Fruit fly (Drosophila melanogaster) whole organism, embryonic: ENCODE measurements around the gene Wbp2.

Experiments
- ATbp ChIP-seq: fragments of 200-800 bp; sonication (Bioruptor generic); optimal IDR thresholded peaks from 2 replicates; lab custom pipeline; 2017; ENCODE audit warnings: missing biosample characterization, mild to moderate bottlenecking, missing genetic modification characterization, missing genetic modification reagents
- Asciz ChIP-seq: fragments of 200-800 bp; sonication (Bioruptor generic); optimal IDR thresholded peaks from 2 replicates; lab custom pipeline; 2017; ENCODE audit warnings: missing biosample characterization, mild to moderate bottlenecking, missing genetic modification characterization, missing genetic modification reagents
- CG10565 ChIP-seq: fragments of 200-800 bp; sonication (Bioruptor generic); optimal IDR thresholded peaks from 3 replicates; lab custom pipeline; 2016; ENCODE audit warnings: missing biosample characterization, mild to moderate bottlenecking, missing genetic modification characterization
- CG12236 ChIP-seq: fragments of 200-800 bp; sonication (Bioruptor generic); optimal IDR thresholded peaks from 2 replicates; lab custom pipeline; 2016; ENCODE audit warnings: missing biosample characterization, missing genetic modification characterization
- CG12299 ChIP-seq: fragments of 200-800 bp; sonication (Bioruptor generic); optimal IDR thresholded peaks from 2 replicates; lab custom pipeline; 2018; ENCODE audit warnings: missing biosample characterization, mild to moderate bottlenecking, missing genetic modification characterization
- CG12769 ChIP-seq: fragments of 200-800 bp; sonication (Bioruptor generic); optimal IDR thresholded peaks from 2 replicates; lab custom pipeline; 2019; ENCODE audit warnings: missing biosample characterization, mild to moderate bottlenecking, missing genetic modification characterization, moderate library complexity
- CG13287 ChIP-seq: fragments of 200-800 bp; sonication (Bioruptor generic); IDR thresholded peaks from 2 replicates; pipeline ENCODE4 v1.3.6; 2022; ENCODE audit warnings: missing biosample characterization, missing genetic modification characterization; ENCODE audit not compliant: partially characterized antibody
- CG15269 ChIP-seq: fragments of 200-800 bp; sonication (Bioruptor generic); optimal IDR thresholded peaks from 2 replicates; lab custom pipeline; 2018; ENCODE audit warnings: missing biosample characterization, mild to moderate bottlenecking, missing genetic modification characterization, moderate library complexity
- CG2129 ChIP-seq: fragments of 200-800 bp; sonication (Bioruptor generic); IDR thresholded peaks from 2 replicates; pipeline ENCODE4 v1.3.6; 2022; ENCODE audit warnings: missing biosample characterization, missing genetic modification characterization; ENCODE audit not compliant: partially characterized antibody
- CG33557 ChIP-seq: fragments of 200-800 bp; sonication (Bioruptor generic); optimal IDR thresholded peaks from 2 replicates; lab custom pipeline; 2019; ENCODE audit warnings: missing biosample characterization, mild to moderate bottlenecking, missing genetic modification characterization, moderate library complexity
- CG6254 ChIP-seq: fragments of 200-800 bp; sonication (Bioruptor generic); optimal IDR thresholded peaks from 3 replicates; lab custom pipeline; 2017; ENCODE audit warnings: mild to moderate bottlenecking, missing biosample characterization, missing genetic modification reagents, missing genetic modification characterization
- CG6654 ChIP-seq: fragments of 200-800 bp; sonication (Bioruptor generic); optimal IDR thresholded peaks from 2 replicates; lab custom pipeline; 2017; ENCODE audit warnings: missing biosample characterization, mild to moderate bottlenecking, missing genetic modification characterization
- CG6813 ChIP-seq: fragments of 200-800 bp; sonication (Bioruptor generic); optimal IDR thresholded peaks from 2 replicates; lab custom pipeline; 2017; ENCODE audit warnings: missing biosample characterization, missing genetic modification characterization, mild to moderate bottlenecking, moderate library complexity, missing genetic modification reagents
- CG7372 ChIP-seq: fragments of 200-800 bp; sonication (Bioruptor generic); IDR thresholded peaks from 2 replicates; pipeline ENCODE4 v1.3.6; 2022; ENCODE audit warnings: missing biosample characterization, missing genetic modification characterization
- CG7987 ChIP-seq: fragments of 200-800 bp; sonication (Bioruptor generic); optimal IDR thresholded peaks from 2 replicates; lab custom pipeline; 2018; ENCODE audit warnings: missing biosample characterization, mild to moderate bottlenecking, missing genetic modification characterization, moderate library complexity
- CG8290 ChIP-seq, 3 experiments: fragments of 200-800 bp; sonication (Bioruptor generic); optimal IDR thresholded peaks; 2 replicates each; lab custom pipeline; 2016 to 2019; ENCODE audit warnings: missing biosample characterization in 3 of 3, missing genetic modification characterization in 3 of 3, mild to moderate bottlenecking in 2 of 3, moderate library complexity in 1 of 3
- CG9437 ChIP-seq: fragments of 200-800 bp; sonication (Bioruptor generic); optimal IDR thresholded peaks from 2 replicates; lab custom pipeline; 2018; ENCODE audit warnings: missing biosample characterization, mild to moderate bottlenecking, missing genetic modification characterization
- CG9932 ChIP-seq: fragments of 200-800 bp; sonication (Bioruptor generic); IDR thresholded peaks from 2 replicates; pipeline ENCODE4 v1.3.6; 2022; ENCODE audit warnings: missing biosample characterization, missing genetic modification characterization
- CrebB ChIP-seq: fragments of 200-800 bp; sonication (Bioruptor generic); optimal IDR thresholded peaks from 3 replicates; lab custom pipeline; 2018; ENCODE audit warnings: missing biosample characterization, mild to moderate bottlenecking, missing genetic modification characterization
- Deaf1 ChIP-seq: fragments of 200-800 bp; optimal IDR thresholded peaks from 3 replicates; lab custom pipeline; 2019; ENCODE audit warnings: missing biosample characterization, mild to moderate bottlenecking, missing genetic modification characterization, moderate library complexity
- Ets65A ChIP-seq: fragments of 200-800 bp; sonication (Bioruptor generic); peaks from one replicate; lab custom pipeline; 2016; ENCODE audit warnings: missing biosample characterization, missing genetic modification characterization
- Med ChIP-seq: fragments of 200-800 bp; sonication (Bioruptor generic); peaks from one replicate; lab custom pipeline; 2016; ENCODE audit warnings: missing biosample characterization, missing genetic modification characterization, mild to moderate bottlenecking, inconsistent platforms, moderate library complexity
- NC2α ChIP-seq: fragments of 200-800 bp; sonication (Bioruptor generic); optimal IDR thresholded peaks from 2 replicates; lab custom pipeline; 2016; ENCODE audit warnings: missing biosample characterization, missing genetic modification characterization
- Nf-YB ChIP-seq: fragments of 200-800 bp; sonication (Bioruptor generic); optimal IDR thresholded peaks from 3 replicates; lab custom pipeline; 2019; ENCODE audit warnings: missing biosample characterization, mild to moderate bottlenecking, missing genetic modification characterization, moderate library complexity
- Poxn ChIP-seq: fragments of 200-800 bp; sonication (Bioruptor generic); IDR thresholded peaks from 2 replicates; pipeline ENCODE4 v1.3.6; 2022; ENCODE audit warnings: missing biosample characterization, missing genetic modification characterization
- Trl ChIP-seq, 3 experiments: fragments of >200 bp in 2 of 3; fragments of 200-800 bp in 1 of 3; sonication (Bioruptor generic) in 1 of 3; optimal IDR thresholded peaks; 2 replicates in 1 of 3; 3 replicates in 2 of 3; lab custom pipeline; 2016 to 2017; ENCODE audit warnings: missing biosample characterization in 1 of 3, missing genetic modification characterization in 1 of 3
- ara ChIP-seq: fragments of 200-800 bp; sonication (Bioruptor generic); IDR thresholded peaks from 2 replicates; pipeline ENCODE4 v1.3.6; 2022; ENCODE audit warnings: missing biosample characterization, missing genetic modification characterization
- bsh ChIP-seq, 2 experiments: fragments of 200-800 bp; sonication (Bioruptor generic); optimal IDR thresholded peaks; 2 replicates each; lab custom pipeline; 2017 to 2018; ENCODE audit warnings: mild to moderate bottlenecking in 2 of 2, missing biosample characterization in 2 of 2, missing genetic modification characterization in 2 of 2, moderate library complexity in 1 of 2
- chinmo ChIP-seq: fragments of 200-800 bp; sonication (Bioruptor generic); IDR thresholded peaks from 4 replicates; pipeline ENCODE4 v1.3.6; 2022; ENCODE audit warnings: missing biosample characterization, missing genetic modification characterization; ENCODE audit not compliant: partially characterized antibody
- crol ChIP-seq: fragments of 200-800 bp; sonication (Bioruptor generic); IDR thresholded peaks from 2 replicates; pipeline ENCODE4 v1.3.6; 2022; ENCODE audit warnings: missing biosample characterization, missing genetic modification characterization
- disco-r ChIP-seq: fragments of 200-800 bp; sonication (Bioruptor generic); optimal IDR thresholded peaks from 2 replicates; lab custom pipeline; 2016; ENCODE audit warnings: missing biosample characterization, missing genetic modification characterization
- inv ChIP-seq: fragments of 200-800 bp; sonication (Bioruptor generic); IDR thresholded peaks from 2 replicates; pipeline ENCODE4 v1.3.6; 2022; ENCODE audit warnings: missing biosample characterization, missing genetic modification characterization; ENCODE audit not compliant: partially characterized antibody
- kni ChIP-seq: fragments of 200-800 bp; sonication (Bioruptor generic); optimal IDR thresholded peaks from 3 replicates; lab custom pipeline; 2017; ENCODE audit warnings: mild to moderate bottlenecking, missing biosample characterization, missing genetic modification reagents, missing genetic modification characterization
- lab ChIP-seq: fragments of 200-800 bp; sonication (Bioruptor generic); optimal IDR thresholded peaks from 3 replicates; lab custom pipeline; 2017; ENCODE audit warnings: missing biosample characterization, missing genetic modification characterization, mild to moderate bottlenecking, moderate library complexity, missing genetic modification reagents
- pros ChIP-seq: fragments of 200-800 bp; sonication (Bioruptor generic); optimal IDR thresholded peaks from 3 replicates; lab custom pipeline; 2019; ENCODE audit warnings: missing biosample characterization, mild to moderate bottlenecking, missing genetic modification characterization, moderate library complexity
- rib ChIP-seq: fragments of 200-800 bp; sonication (Bioruptor generic); IDR thresholded peaks from 2 replicates; pipeline ENCODE4 v1.3.6; 2022; ENCODE audit warnings: missing biosample characterization, missing genetic modification characterization
- run ChIP-seq: fragments of 200-800 bp; sonication (Bioruptor generic); optimal IDR thresholded peaks from 3 replicates; lab custom pipeline; 2018; ENCODE audit warnings: missing biosample characterization, mild to moderate bottlenecking, missing genetic modification characterization
- sc ChIP-seq, 3 experiments: fragments of >200 bp in 2 of 3; fragments of 200-800 bp in 1 of 3; sonication (Bioruptor generic) in 1 of 3; optimal IDR thresholded peaks; 2 replicates in 2 of 3; 3 replicates in 1 of 3; lab custom pipeline; 2017; ENCODE audit warnings: mild to moderate bottlenecking in 1 of 3, missing biosample characterization in 1 of 3, missing genetic modification characterization in 1 of 3, missing genetic modification reagents in 1 of 3
- schlank ChIP-seq: fragments of 200-800 bp; sonication (Bioruptor generic); optimal IDR thresholded peaks from 2 replicates; lab custom pipeline; 2018; ENCODE audit warnings: missing biosample characterization, mild to moderate bottlenecking, missing genetic modification characterization
- tap ChIP-seq: fragments of 200-800 bp; optimal IDR thresholded peaks from 3 replicates; lab custom pipeline; 2019; ENCODE audit warnings: missing biosample characterization, mild to moderate bottlenecking, missing genetic modification characterization, moderate library complexity
- wek ChIP-seq: fragments of 200-800 bp; sonication (Bioruptor generic); optimal IDR thresholded peaks from 3 replicates; lab custom pipeline; 2018; ENCODE audit warnings: missing biosample characterization, mild to moderate bottlenecking, missing genetic modification characterization, moderate library complexity

The Wbp2 gene

dm6 chr3L:12839882-12840281 lies 10.1 kb upstream of the Wbp2 start (continued):
- TF ChIP-seq Trl (optimal IDR thresholded peaks at IDR 0.05; lab: Kevin White, UChicago), result no peak
- TF ChIP-seq Trl (GFP tag; optimal IDR thresholded peaks at IDR 0.05; lab: Kevin White, UChicago), result no peak
- no peak for TF ChIP-seq CG15269 (tag; lab: Kevin White, UChicago)
- no peak for TF ChIP-seq Med (GFP tag; lab: Kevin White, UChicago)

DNA sequence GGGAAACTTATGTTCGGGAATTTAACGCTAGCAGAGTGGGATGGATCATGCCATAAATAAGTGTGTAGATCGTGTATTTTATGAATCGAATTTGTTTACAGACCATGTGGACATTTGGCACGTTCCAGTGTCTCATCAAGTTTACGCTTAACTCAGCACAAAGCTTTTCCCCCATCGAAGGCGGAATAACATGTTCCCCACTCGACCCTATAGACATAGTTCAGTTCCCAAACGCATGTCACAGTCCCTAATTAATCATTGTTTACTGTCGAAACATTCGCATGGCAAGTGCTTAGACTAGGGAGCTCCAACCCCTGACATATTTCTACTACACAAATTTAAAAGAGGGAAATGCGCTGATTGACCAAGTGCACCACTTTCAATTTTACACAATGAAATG lies 8.5 kb upstream of the Wbp2 start:
- TF ChIP-seq Med (GFP tag; lab: Kevin White, UChicago) (peak; percentile 65), Poxn (GFP tag; lab: Robert Waterston, UW) (no peak), CG33557 (peak; percentile 28), chinmo (GFP tag; lab: Robert Waterston, UW) (0 out of 4 replicates have a peak, but pooled peaks have one; percentile 9), ara (GFP tag; lab: Robert Waterston, UW) (peak; percentile 48; the same call in 1 of the 2 replicates), rib (GFP tag; lab: Robert Waterston, UW) (no peak), sc (optimal IDR thresholded peaks at IDR 0.05; lab: Kevin White, UChicago) (no peak), sc (GFP tag; optimal IDR thresholded peaks at IDR 0.05; lab: Kevin White, UChicago) (peak; percentile 22), CG6813 (GFP tag; lab: Kevin White, UChicago) (peak; percentile 22), CrebB (tag; lab: Kevin White, UChicago) (peak; percentile 8), CG6254 (GFP tag; lab: Kevin White, UChicago) (no peak), CG12299 (no peak), bsh (GFP tag; optimal IDR thresholded peaks at IDR 0.05; lab: Kevin White, UChicago) (peak in 1 of 2 experiments; percentile 30), Asciz (GFP tag; lab: Kevin White, UChicago) (peak; percentile 34), CG8290 (GFP tag; optimal IDR thresholded peaks at IDR 0.05; lab: Kevin White, UChicago) (no peak), CG8290 (tag; optimal IDR thresholded peaks at IDR 0.05; lab: Kevin White, UChicago) (peak in 1 of 2 experiments; percentile 33), Ets65A (GFP tag; lab: Kevin White, UChicago) (peak; percentile 4), ATbp (peak; percentile 3), CG7372 (GFP tag; lab: Robert Waterston, UW) (no peak), CG10565 (GFP tag; lab: Kevin White, UChicago) (no peak), tap (tag; lab: Kevin White, UChicago) (no peak), Deaf1 (tag; lab: Kevin White, UChicago) (no peak), disco-r (GFP tag; lab: Kevin White, UChicago) (no peak), lab (GFP tag; lab: Kevin White, UChicago) (peak; percentile 22), NC2α (no peak), CG2129 (GFP tag; lab: Robert Waterston, UW) (no peak), CG7987 (GFP tag; lab: Kevin White, UChicago) (peak; percentile 53), Nf-YB (no peak), run (no peak), CG9437 (no peak), schlank (no peak), CG12769 (tag; lab: Kevin White, UChicago) (peak; percentile 59), CG12236 (GFP tag; lab: Kevin White, UChicago) (no peak), wek (GFP tag; lab: Kevin White, UChicago) (no peak), kni (peak; percentile 34)
- TF ChIP-seq, all 482 proteins: peak for 16

- TF ChIP-seq inv (GFP tag; lab: Robert Waterston, UW), result no peak
- TF ChIP-seq CG6654 (GFP tag; lab: Kevin White, UChicago), result peak; percentile 94
- TF ChIP-seq CG9932, result no peak
- no peak for TF ChIP-seq pros
- TF ChIP-seq crol (GFP tag; lab: Robert Waterston, UW), result no peak
- no peak for TF ChIP-seq CG13287 (GFP tag; lab: Robert Waterston, UW)
Observed at dm6 chr3L:12842532-12842931, 7.4 kb upstream of the Wbp2 start.
